Worm (Caenorhabditis elegans): ENCODE measurements around the gene nhr-100.
"Not testable (repeated sequence)": the region's sequence is repeated elsewhere in the genome, so short reads cannot be mapped to it uniquely, and the experiment has no call there.

Gene nhr-100

DNA sequence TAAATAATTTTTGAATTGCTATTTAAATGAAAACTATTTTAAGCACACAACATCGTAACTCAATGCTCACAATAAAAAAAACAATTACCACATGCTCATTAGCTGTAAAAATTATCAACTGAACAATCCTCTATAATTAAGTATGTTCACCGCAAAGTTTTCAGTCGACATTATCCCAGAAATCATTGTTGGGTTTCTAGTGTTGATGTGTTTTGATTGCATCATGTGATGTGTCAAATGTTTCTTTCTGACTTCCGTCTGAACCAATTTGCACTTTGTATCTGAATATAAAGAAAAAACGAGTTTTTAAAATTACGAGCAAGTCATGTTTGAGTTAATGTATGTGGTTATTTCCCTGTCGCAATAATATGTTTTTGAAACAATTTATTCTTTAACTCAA, 10.6 kb upstream of the nhr-100 start:
- TF ChIP-seq unc-62 (GFP tag; optimal IDR thresholded peaks at IDR 0.05): no peak

DNA sequence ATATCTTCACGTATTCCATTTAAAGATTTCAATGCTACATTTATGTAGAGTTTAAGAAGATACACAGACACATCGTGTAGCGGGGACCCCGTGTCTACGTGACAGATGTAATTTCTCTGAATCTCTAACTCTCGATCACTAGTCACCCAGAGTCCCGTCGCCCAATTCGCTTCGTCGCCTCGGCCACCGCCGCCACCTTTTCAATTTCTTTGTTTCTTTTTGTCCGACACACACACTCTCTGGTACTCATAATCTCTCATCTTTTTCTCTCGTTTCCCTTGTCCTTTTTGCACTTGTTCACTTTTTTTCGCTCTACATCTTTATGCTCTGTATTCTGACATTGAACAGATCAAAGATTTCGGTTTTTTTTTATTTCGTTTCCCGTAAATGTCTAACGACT, 10.1 kb upstream of the nhr-100 start:
- TF ChIP-seq unc-62 (GFP tag; optimal IDR thresholded peaks at IDR 0.05): no peak

DNA sequence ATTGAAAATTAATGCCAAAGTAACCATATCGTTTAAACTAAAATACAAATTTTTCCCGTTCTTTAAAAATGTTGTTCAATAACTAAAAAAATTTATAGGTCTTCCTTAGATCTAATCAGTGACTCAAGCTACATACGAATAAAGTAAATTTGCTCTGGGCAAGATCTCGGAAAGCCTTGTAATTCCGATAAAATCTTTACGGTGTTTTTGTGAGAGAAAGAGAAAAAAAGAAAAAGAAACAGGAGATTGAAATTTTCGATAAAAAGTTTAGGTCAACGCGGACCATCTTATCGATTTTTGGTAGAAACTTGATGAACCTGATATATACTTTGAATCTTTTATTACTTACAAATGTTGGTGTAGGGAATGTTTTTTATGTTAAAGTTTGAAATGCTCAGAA, 5.3 kb upstream of the nhr-100 start:
- no peak for TF ChIP-seq unc-62 (GFP tag; optimal IDR thresholded peaks at IDR 0.05)

DNA sequence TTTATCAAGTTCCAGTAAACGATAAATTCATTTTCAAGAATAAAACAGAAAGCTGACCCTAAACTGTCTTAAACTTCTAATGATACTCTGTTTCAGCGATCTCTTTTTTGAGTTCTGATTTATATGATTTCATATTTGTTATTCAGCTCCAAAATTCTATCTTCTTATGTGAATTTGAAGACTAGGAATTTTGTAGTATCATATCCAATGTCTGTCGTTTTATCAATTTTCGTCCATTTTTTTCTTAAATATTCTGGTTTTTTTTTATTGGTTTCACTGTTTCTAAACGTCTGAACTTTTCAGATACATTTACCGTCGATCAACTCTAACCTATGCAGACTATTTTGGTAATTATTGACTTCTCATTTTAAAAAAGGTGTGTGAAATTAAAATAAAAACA, 3.5 kb upstream of the nhr-100 start, which contains the start of the genes nhr-138 and C28D4.18:
Gene nhr-138, plus strand, starts transcription at position 304 of the 400 bp plus-strand sequence.
Gene C28D4.18, plus strand, starts transcription at position 333 of the 400 bp plus-strand sequence.
- no peak for TF ChIP-seq unc-62 (GFP tag; optimal IDR thresholded peaks at IDR 0.05)

DNA sequence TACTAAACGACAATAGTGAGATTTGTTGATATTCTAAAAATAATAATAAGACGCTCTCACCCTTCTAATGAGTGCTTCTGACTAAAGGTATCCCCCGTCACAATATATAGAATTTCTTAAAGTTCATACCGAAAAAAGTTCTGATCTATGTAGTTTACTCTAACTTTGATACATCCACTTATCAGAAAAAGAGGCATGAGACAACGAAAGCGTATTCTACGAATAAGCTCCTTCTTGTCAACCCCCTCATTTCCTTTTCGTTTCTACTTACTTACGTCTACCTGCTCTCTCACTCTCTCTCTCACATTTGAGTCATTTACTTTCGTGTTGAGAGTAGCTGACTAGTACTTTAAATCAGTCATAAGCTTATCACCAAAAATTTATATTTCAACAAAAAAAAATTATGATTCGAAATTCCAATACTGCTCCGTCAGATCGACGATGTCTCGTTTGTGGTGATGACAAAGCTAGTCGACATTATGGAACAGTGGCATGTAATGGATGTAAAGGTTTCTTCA, 2.9 kb upstream of the nhr-100 start:
- TF ChIP-seq unc-62 (GFP tag; optimal IDR thresholded peaks at IDR 0.05): no peak

DNA sequence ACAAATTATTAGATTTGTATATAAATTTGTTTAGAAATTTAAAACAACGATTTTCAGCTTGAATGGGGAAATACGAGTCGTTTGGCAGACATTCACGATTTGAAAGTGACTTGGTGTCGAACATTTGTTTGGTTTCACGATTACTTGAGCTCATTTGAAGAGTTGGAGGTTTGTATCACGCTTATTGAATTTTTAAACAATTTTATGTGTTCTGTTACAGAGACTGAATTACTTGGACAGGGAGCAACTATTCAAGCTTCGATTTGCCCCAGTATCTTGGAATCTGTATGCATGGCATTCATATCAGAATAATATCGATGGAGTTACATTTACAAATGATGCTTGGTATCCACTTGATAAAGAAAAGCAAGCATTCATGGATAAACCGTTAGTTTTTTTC, 1.3 kb upstream of the nhr-100 start:
- TF ChIP-seq unc-62 (GFP tag; optimal IDR thresholded peaks at IDR 0.05): no peak

DNA sequence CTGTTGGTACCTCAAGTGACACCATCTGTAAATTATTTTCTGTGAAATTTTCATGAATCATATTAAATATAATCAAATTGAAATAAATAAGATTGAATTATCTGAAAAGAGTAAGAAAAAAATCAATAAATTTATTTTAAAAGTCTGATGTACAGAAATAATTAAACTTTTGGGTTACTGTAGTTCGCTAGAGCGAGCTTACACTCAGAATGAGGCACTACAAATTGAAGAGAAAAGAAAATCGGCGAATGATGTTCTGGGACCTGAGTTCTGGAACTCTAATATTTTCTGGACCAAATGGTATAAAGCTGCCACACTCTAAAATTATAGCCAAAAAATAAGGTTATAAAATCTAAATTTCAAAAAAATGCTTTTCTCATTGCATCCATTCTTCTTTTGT, 5.4 kb downstream of the nhr-100 start:
- TF ChIP-seq unc-62 (GFP tag; optimal IDR thresholded peaks at IDR 0.05): no peak

DNA sequence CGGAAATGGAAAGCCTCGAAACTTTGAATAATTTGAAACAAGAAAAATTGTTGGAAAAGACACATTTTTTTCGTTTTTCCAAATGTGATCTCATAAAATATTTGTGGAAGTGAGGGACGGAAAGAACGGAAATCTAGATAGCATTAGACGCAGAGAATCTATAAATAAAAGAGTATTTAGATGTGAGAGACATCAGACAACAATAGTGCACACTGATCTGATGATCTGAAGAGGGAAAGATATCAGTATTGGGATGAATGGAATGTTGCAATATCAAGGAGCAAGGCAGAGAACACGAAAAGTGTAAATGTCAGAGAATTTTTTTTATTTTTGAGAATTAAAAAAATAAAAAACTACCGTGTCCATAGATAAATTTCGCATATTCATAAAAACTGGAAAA, 6.4 kb downstream of the nhr-100 start:
- TF ChIP-seq unc-62 (GFP tag; optimal IDR thresholded peaks at IDR 0.05): no peak

DNA sequence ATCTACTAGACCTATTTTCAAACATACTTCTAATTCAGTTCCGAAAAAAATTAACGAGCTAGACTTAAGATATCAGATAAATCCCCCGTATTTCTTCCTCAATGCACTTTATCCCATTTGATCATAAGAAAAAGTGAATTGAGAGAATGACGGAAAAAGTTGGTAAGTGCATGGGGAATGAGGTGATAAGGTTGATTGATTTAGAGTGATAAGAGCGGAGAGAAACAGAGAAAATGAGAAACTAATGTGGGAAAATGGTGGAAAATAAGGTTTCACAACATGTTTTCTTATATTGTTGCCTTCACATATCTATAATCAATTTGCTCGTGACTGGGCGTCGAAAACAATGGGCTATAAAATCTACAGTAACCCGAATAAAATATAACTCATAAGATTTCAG, 7.3 kb downstream of the nhr-100 start:
- no peak for TF ChIP-seq unc-62 (GFP tag; optimal IDR thresholded peaks at IDR 0.05)

DNA sequence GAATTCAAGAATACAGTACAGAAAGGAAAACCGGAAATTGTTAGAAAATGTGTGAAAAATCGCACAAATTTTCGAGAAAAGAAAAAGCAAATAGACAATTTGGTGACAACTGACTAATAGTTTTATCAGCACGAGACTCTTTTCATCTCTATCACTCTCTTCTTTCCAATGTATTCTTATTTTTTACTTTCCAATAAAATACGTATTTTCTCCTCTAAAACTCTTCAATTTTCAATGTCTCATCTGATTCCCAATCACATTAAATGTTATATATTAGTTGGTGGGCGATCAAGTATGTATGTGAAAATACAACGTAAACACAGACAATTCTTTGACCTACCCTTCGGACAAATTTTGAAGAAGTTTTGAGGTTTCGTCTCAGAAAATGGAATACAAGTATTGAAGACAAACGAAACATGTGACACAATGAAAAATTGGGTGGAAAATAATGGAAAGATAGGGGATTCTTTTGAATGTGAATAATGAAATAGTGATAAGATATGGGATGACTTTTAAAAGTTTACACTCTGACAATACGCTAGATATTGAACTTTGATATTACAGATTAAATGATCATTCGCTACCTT, 8.8 kb downstream of the nhr-100 start, which contains the start of gene cka-1:
Gene cka-1, minus strand, starts transcription at position 418 of the 587 bp plus-strand sequence.
- TF ChIP-seq unc-62 (GFP tag; optimal IDR thresholded peaks at IDR 0.05): no peak

DNA sequence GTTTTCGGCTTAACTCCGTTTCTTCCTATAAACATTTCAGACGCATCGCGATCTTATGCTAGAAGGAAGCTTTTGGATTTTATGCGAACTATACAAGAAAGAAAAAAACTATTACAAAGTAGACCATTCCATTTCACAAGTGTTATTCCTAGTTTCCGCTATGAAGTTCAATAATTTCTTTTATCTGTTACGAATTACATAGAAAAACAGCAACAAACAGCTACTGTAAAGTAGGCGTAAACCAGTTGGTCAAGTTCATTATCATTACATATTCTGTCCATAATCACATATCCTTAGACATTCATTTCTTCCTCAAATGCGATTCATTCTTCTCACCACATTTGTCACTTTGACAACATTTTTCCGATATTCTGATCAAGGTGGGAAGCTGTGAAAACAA, 9.7 kb downstream of the nhr-100 start, which contains the start of gene C28D4.10:
Gene C28D4.10, plus strand, starts transcription at position 301 of the 400 bp plus-strand sequence.
- no peak for TF ChIP-seq unc-62 (GFP tag; optimal IDR thresholded peaks at IDR 0.05)

DNA sequence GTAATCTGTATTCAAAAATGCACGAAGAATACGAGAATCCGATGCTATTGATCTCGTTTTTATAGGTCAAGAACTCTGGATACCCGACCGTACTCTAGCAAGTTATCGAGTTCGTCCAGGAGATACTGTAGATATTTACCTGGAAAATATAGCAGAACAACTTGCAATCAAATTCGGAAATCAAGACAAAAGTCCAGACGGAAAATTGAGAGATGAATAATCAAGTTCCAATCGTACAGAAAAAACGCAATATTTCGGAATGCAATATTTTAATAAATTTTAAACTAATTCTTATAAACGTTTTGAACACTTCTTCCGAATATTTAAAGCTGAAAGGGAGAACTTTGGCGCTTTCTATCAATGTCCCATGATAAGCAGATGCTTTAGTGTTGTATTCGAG, 10.5 kb downstream of the nhr-100 start:
- no peak for TF ChIP-seq unc-62 (GFP tag; optimal IDR thresholded peaks at IDR 0.05)

DNA sequence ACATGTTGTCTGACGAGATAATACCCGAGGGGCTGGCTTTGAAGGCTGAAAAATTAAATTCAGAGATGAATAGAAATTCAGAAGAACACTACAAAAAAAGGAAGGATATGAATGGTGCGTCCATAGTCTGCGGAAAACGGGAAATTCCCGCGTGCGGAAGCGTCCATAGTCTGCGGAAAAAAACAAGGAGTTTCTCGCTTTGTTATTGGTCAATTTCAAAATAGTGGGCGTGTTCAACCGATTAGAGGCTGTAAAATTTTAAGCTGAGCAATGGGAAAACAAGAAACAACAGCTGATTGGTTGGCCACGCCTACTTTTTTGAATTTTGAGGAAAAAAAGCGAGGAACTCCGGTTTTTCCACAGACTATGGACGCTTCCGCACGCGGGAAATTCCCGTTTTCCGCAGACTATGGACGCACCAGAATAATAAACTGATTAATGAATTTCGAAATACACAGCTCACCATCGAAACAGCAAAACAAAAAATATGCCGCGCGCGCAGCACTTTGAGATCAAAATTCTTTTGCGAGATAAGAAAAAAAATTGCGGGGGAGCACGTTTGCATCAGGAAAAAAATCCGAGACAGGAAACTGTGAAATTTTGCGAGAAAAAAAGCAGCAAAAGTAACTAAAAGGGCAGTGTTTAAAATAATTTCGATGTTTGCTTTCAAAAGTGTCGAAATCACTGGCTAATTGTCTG, 12.5 kb downstream of the nhr-100 start, which contains the start of gene gln-6:
Gene gln-6, minus strand, starts transcription at position 51 of the 699 bp plus-strand sequence.
- not testable (repeated sequence) for TF ChIP-seq unc-62 (GFP tag; optimal IDR thresholded peaks at IDR 0.05)

DNA sequence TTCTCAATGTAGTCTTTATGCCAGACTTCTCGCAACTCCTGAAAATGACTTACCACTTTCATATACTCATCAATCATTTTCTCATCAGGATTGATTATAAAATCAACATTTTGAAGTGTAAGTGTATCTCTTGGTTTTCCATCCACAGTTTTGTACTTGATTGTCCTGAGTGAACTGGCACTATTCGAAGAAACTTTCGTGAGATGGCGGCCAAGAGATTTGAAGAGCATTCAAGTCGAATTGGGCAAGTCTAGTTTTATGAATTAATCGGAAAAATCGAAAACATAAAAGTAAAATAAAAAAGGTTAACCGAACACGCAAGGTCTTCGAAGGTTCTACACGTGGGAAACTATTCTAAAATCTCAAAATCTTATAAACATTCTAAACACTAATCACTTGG, 14.4 kb downstream of the nhr-100 start, which contains the start of gene C28D4.7:
Gene C28D4.7, minus strand, starts transcription at position 265 of the 400 bp plus-strand sequence.
- no peak for TF ChIP-seq unc-62 (GFP tag; optimal IDR thresholded peaks at IDR 0.05)

DNA sequence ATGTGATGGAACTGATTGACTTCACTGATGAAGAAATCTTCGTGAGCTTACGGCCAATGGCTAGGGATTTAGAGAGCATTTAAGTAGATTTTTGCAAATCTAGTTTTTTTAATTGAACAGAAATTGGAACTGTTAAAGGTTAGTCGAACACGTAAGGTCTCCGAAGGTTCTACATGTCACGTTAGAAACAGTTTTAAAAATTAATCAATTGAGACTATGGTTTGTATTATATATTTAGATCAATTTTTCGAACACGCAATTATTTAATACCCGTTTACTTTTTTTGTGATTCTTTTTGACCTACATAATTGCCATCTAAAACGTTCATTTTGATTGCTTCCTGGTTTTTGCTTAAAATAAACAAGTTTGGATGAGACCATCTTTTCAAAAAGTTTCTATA, 16.4 kb downstream of the nhr-100 start, which contains the start of gene C28D4.4:
Gene C28D4.4, minus strand, starts transcription at position 101 of the 400 bp plus-strand sequence.
- TF ChIP-seq unc-62 (GFP tag; optimal IDR thresholded peaks at IDR 0.05): no peak

DNA sequence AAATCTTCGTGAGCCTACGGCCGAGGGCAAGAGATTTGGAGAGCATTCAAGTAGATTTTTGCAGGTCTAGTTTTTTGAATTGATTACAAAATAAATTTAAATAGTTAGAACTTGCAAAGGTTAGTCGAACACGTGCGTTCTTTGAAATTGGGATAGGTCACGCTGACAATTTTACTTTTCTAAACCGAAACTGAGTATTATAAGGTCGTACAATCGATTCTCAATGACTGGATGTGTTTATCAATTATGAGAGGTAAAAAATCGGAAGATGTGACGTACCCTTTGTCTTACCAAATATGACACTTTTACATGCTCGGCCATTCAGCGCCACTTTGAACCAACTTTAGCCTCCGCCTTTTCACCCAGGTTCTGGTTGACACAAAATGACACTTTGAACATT, 18.3 kb downstream of the nhr-100 start, which contains the start of gene C28D4.5:
Gene C28D4.5, minus strand, starts transcription at position 101 of the 400 bp plus-strand sequence.
- TF ChIP-seq unc-62 (GFP tag; optimal IDR thresholded peaks at IDR 0.05): no peak

DNA sequence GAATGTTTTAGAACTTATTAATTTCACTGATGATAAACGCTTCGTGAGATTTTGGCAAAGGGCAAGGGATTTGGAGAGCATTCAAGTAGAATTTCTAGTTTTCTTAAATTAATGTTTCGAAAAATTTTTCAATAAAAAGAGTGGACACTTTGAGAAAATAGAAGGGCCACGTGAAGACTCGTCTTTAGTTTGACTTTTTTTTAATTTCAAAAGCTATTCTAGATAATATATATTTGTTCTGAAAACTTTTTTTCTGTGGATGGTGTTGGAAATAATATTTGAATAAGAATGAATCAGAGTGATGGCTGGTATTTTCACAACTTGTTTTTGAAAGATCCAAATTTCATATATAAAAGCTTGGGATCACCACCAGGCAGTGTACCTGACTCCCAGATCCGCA, 19.9 kb downstream of the nhr-100 start, which contains the start of gene C28D4.8:
Gene C28D4.8, minus strand, starts transcription at position 101 of the 400 bp plus-strand sequence.
- TF ChIP-seq unc-62 (GFP tag; optimal IDR thresholded peaks at IDR 0.05): no peak
